Worm (Caenorhabditis elegans) whole organism, L2 larva: ENCODE results near the gene htp-1.

Experiments used
- C34F6.9 ChIP-seq: fragments of 150-350 bp; optimal IDR thresholded peaks from 2 replicates; lab custom pipeline; 2014; ENCODE audit warnings: missing biosample characterization, missing genetic modification characterization
- ZK546.5 ChIP-seq: sonication (generic microtip); optimal IDR thresholded peaks from 2 replicates; lab custom pipeline; 2017; ENCODE audit warnings: missing biosample characterization, missing genetic modification characterization
- aly-2 ChIP-seq: fragments of 150-350 bp; optimal IDR thresholded peaks from 2 replicates; lab custom pipeline; 2014; ENCODE audit warnings: missing biosample characterization, missing genetic modification characterization
- ama-1 ChIP-seq: fragments of 150-350 bp; optimal IDR thresholded peaks from 2 replicates; lab custom pipeline; 2018; ENCODE audit warnings: inconsistent platforms
- blmp-1 ChIP-seq: sonication (generic microtip); optimal IDR thresholded peaks from 2 replicates; lab custom pipeline; 2017; ENCODE audit warnings: missing genetic modification characterization, mild to moderate bottlenecking, missing compliant biosample characterization, antibody characterized with exemption, moderate library complexity; ENCODE audit not compliant: insufficient read depth
- ceh-82 ChIP-seq: fragments of 150-350 bp; optimal IDR thresholded peaks from 2 replicates; lab custom pipeline; 2014; ENCODE audit warnings: missing biosample characterization, missing genetic modification characterization
- crh-2 ChIP-seq: sonication (generic microtip); optimal IDR thresholded peaks from 2 replicates; lab custom pipeline; 2017; ENCODE audit warnings: missing biosample characterization, missing genetic modification characterization
- egl-27 ChIP-seq: sonication (generic microtip); optimal IDR thresholded peaks from 3 replicates; lab custom pipeline; 2017; ENCODE audit warnings: missing biosample characterization, missing genetic modification reagents, missing genetic modification characterization
- elt-1 ChIP-seq: fragments of 150-350 bp; optimal IDR thresholded peaks from 2 replicates; lab custom pipeline; 2014; ENCODE audit warnings: missing biosample characterization, missing genetic modification characterization
- elt-3 ChIP-seq: sonication (generic microtip); optimal IDR thresholded peaks from 2 replicates; lab custom pipeline; 2017; ENCODE audit warnings: missing biosample characterization, missing genetic modification characterization
- gmeb-1 ChIP-seq: fragments of 150-350 bp; optimal IDR thresholded peaks from 2 replicates; lab custom pipeline; 2014; ENCODE audit warnings: missing biosample characterization, missing genetic modification characterization
- lsy-2 ChIP-seq, 2 experiments: fragments of 150-350 bp in 1 of 2; sonication (generic microtip) in 1 of 2; optimal IDR thresholded peaks; 2 replicates each; lab custom pipeline; 2014 to 2017; ENCODE audit warnings: missing biosample characterization in 2 of 2, missing genetic modification characterization in 2 of 2
- mab-5 ChIP-seq: fragments of 150-350 bp; optimal IDR thresholded peaks from 2 replicates; lab custom pipeline; 2014; ENCODE audit warnings: missing biosample characterization, missing genetic modification characterization
- mbf-1 ChIP-seq: sonication (generic microtip); optimal IDR thresholded peaks from 2 replicates; lab custom pipeline; 2017; ENCODE audit warnings: missing biosample characterization, missing genetic modification characterization
- mdl-1 ChIP-seq, 2 experiments: fragments of 150-350 bp in 1 of 2; sonication (generic microtip) in 1 of 2; optimal IDR thresholded peaks; 2 replicates each; lab custom pipeline; 2017; ENCODE audit warnings: missing biosample characterization in 2 of 2, missing genetic modification characterization in 2 of 2
- nhr-10 ChIP-seq: sonication (generic microtip); optimal IDR thresholded peaks from 2 replicates; lab custom pipeline; 2017; ENCODE audit warnings: missing biosample characterization, missing genetic modification characterization
- nhr-11 ChIP-seq: fragments of 150-350 bp; optimal IDR thresholded peaks from 2 replicates; lab custom pipeline; 2014; ENCODE audit warnings: missing biosample characterization, missing genetic modification characterization
- nhr-12 ChIP-seq: fragments of 150-350 bp; optimal IDR thresholded peaks from 2 replicates; lab custom pipeline; 2014; ENCODE audit warnings: missing biosample characterization, missing genetic modification characterization
- nhr-129 ChIP-seq: fragments of 150-350 bp; optimal IDR thresholded peaks from 2 replicates; lab custom pipeline; 2014; ENCODE audit warnings: missing biosample characterization, missing genetic modification characterization
- nhr-21 ChIP-seq: fragments of 150-350 bp; optimal IDR thresholded peaks from 2 replicates; lab custom pipeline; 2014; ENCODE audit warnings: missing biosample characterization, missing genetic modification characterization
- nhr-23 ChIP-seq: fragments of 150-350 bp; optimal IDR thresholded peaks from 2 replicates; lab custom pipeline; 2014; ENCODE audit warnings: missing biosample characterization, missing genetic modification reagents, missing genetic modification characterization
- nhr-25 ChIP-seq: fragments of 150-350 bp; sonication (generic microtip); optimal IDR thresholded peaks from 3 replicates; lab custom pipeline; 2014; ENCODE audit warnings: missing biosample characterization, missing genetic modification characterization
- nhr-77 ChIP-seq: fragments of 150-350 bp; optimal IDR thresholded peaks from 2 replicates; lab custom pipeline; 2014; ENCODE audit warnings: missing biosample characterization, missing genetic modification characterization
- peb-1 ChIP-seq: fragments of 150-350 bp; optimal IDR thresholded peaks from 2 replicates; lab custom pipeline; 2014; ENCODE audit warnings: missing biosample characterization, missing genetic modification characterization
- sem-4 ChIP-seq: fragments of 150-350 bp; optimal IDR thresholded peaks from 2 replicates; lab custom pipeline; 2014; ENCODE audit warnings: missing biosample characterization, missing genetic modification reagents, missing genetic modification characterization
- skn-1 ChIP-seq: sonication (generic microtip); optimal IDR thresholded peaks from 2 replicates; lab custom pipeline; 2017; ENCODE audit warnings: missing biosample characterization, missing genetic modification characterization
- sma-3 ChIP-seq: sonication (generic microtip); optimal IDR thresholded peaks from 2 replicates; lab custom pipeline; 2016; ENCODE audit warnings: missing genetic modification reagents, missing genetic modification characterization, missing compliant biosample characterization
- sma-9 ChIP-seq, 2 experiments: fragments of 150-350 bp in 1 of 2; sonication (generic microtip) in 1 of 2; optimal IDR thresholded peaks; 2 replicates each; lab custom pipeline; 2014 to 2016; ENCODE audit warnings: missing genetic modification characterization in 2 of 2, mild to moderate bottlenecking in 1 of 2, missing biosample characterization in 1 of 2, missing compliant biosample characterization in 1 of 2, missing genetic modification reagents in 1 of 2, moderate library complexity in 1 of 2
- snpc-4 ChIP-seq: fragments of 150-350 bp; optimal IDR thresholded peaks from 2 replicates; lab custom pipeline; 2014; ENCODE audit warnings: missing biosample characterization, missing genetic modification characterization
- unc-39 ChIP-seq: fragments of 150-350 bp; optimal IDR thresholded peaks from 2 replicates; lab custom pipeline; 2014; ENCODE audit warnings: missing biosample characterization, missing genetic modification characterization
- unc-55 ChIP-seq: fragments of 150-350 bp; sonication (generic microtip); optimal IDR thresholded peaks from 3 replicates; lab custom pipeline; 2014; ENCODE audit warnings: missing biosample characterization, missing genetic modification reagents, missing genetic modification characterization
- unc-62 ChIP-seq: fragments of 150-350 bp; optimal IDR thresholded peaks from 2 replicates; lab custom pipeline; 2014; ENCODE audit warnings: missing biosample characterization, missing genetic modification reagents, missing genetic modification characterization
- ztf-1 ChIP-seq: fragments of 200-800 bp; sonication (Bioruptor generic); conservative IDR thresholded peaks from 2 replicates; pipeline ENCODE4 v1.3.6; 2022; ENCODE audit warnings: missing genetic modification characterization, missing compliant biosample characterization
- ztf-11 ChIP-seq: sonication (generic microtip); optimal IDR thresholded peaks from 2 replicates; lab custom pipeline; 2017; ENCODE audit warnings: missing biosample characterization, missing genetic modification characterization
- ztf-4 ChIP-seq: fragments of 150-350 bp; optimal IDR thresholded peaks from 2 replicates; lab custom pipeline; 2014; ENCODE audit warnings: missing biosample characterization, missing genetic modification characterization

The htp-1 gene

ce11 chrIV:5409112-5409511 is 17.8 kb upstream of the htp-1 start:
- TF ChIP-seq lsy-2 (tag; optimal IDR thresholded peaks at IDR 0.05; lab: Kevin White, UChicago) (no peak), peb-1 (tag; lab: Kevin White, UChicago) (no peak), ztf-4 (tag; lab: Kevin White, UChicago) (no peak), skn-1 (tag; lab: Kevin White, UChicago) (no peak), elt-1 (tag; lab: Kevin White, UChicago) (no peak), blmp-1 (tag; lab: Kevin White, UChicago) (no peak), crh-2 (no peak), ama-1 (lab: Kevin White, UChicago) (no peak)
- TF ChIP-seq, all 48 proteins: peak for 0

ce11 chrIV:5405345-5405744 is 14.0 kb upstream of the htp-1 start, which contains the start of gene ZK616.61:
ZK616.61 (plus strand) TSS chrIV:5405645.
- TF ChIP-seq peb-1 (tag; lab: Kevin White, UChicago), result no peak
- no peak for TF ChIP-seq elt-1 (tag; lab: Kevin White, UChicago)
- TF ChIP-seq ZK546.5 (tag; lab: Kevin White, UChicago), result no peak
- TF ChIP-seq unc-62 (GFP tag; lab: Kevin White, UChicago), result no peak
- no peak for TF ChIP-seq elt-3 (tag; lab: Kevin White, UChicago)
- TF ChIP-seq sma-9 (GFP tag; optimal IDR thresholded peaks at IDR 0.05; lab: Kevin White, UChicago), result no peak
- TF ChIP-seq sma-9 (tag; optimal IDR thresholded peaks at IDR 0.05; lab: Kevin White, UChicago), result no peak
- no peak for TF ChIP-seq nhr-21 (tag; lab: Kevin White, UChicago)
- TF ChIP-seq ceh-82 (tag; lab: Kevin White, UChicago), result no peak
- TF ChIP-seq unc-39 (tag; lab: Kevin White, UChicago), result no peak
- TF ChIP-seq aly-2 (tag; lab: Kevin White, UChicago), result no peak
- no peak for TF ChIP-seq gmeb-1 (tag; lab: Kevin White, UChicago)
- TF ChIP-seq mdl-1 (tag; optimal IDR thresholded peaks at IDR 0.05; lab: Kevin White, UChicago), result no peak
- TF ChIP-seq egl-27, result no peak
- no peak for TF ChIP-seq nhr-10
- no peak for TF ChIP-seq C34F6.9 (tag; lab: Kevin White, UChicago)
- TF ChIP-seq, all 48 proteins: peak for 0

- TF ChIP-seq peb-1 (tag; lab: Kevin White, UChicago), result no peak
- no peak for TF ChIP-seq nhr-10
- TF ChIP-seq nhr-23 (tag; lab: Kevin White, UChicago), result no peak
- TF ChIP-seq ztf-11, result no peak
- TF ChIP-seq mab-5 (tag; lab: Kevin White, UChicago), result no peak
- no peak for TF ChIP-seq mbf-1 (tag; lab: Kevin White, UChicago)
- TF ChIP-seq sem-4 (tag; lab: Kevin White, UChicago), result no peak
- no peak for TF ChIP-seq mdl-1 (tag; optimal IDR thresholded peaks at IDR 0.05; lab: Kevin White, UChicago)
- no peak for TF ChIP-seq sma-3 (GFP tag; lab: Kevin White, UChicago)
- no peak for TF ChIP-seq nhr-11 (tag; lab: Kevin White, UChicago)
- TF ChIP-seq lsy-2 (tag; optimal IDR thresholded peaks at IDR 0.05; lab: Kevin White, UChicago), result no peak
- no peak for TF ChIP-seq nhr-129 (tag; lab: Kevin White, UChicago)
- no peak for TF ChIP-seq nhr-21 (tag; lab: Kevin White, UChicago)
- TF ChIP-seq nhr-12 (tag; lab: Kevin White, UChicago), result no peak
- TF ChIP-seq nhr-77 (tag; lab: Kevin White, UChicago), result no peak
Observed at ce11 chrIV:5400609-5401008, 9.3 kb upstream of the htp-1 start, which contains the start of gene ZK616.1. ZK616.1 (plus strand) TSS chrIV:5400909.

- no peak for TF ChIP-seq nhr-12 (tag; lab: Kevin White, UChicago)
- TF ChIP-seq snpc-4, result no peak
- no peak for TF ChIP-seq egl-27
- no peak for TF ChIP-seq nhr-25 (tag; lab: Kevin White, UChicago)
- TF ChIP-seq sma-9 (GFP tag; optimal IDR thresholded peaks at IDR 0.05; lab: Kevin White, UChicago), result no peak
- no peak for TF ChIP-seq sma-9 (tag; optimal IDR thresholded peaks at IDR 0.05; lab: Kevin White, UChicago)
- no peak for TF ChIP-seq lsy-2 (tag; optimal IDR thresholded peaks at IDR 0.05; lab: Kevin White, UChicago)
- TF ChIP-seq unc-39 (tag; lab: Kevin White, UChicago), result no peak
- no peak for TF ChIP-seq unc-55
- TF ChIP-seq C34F6.9 (tag; lab: Kevin White, UChicago), result no peak
- TF ChIP-seq ama-1 (lab: Kevin White, UChicago), result no peak
- no peak for TF ChIP-seq ZK546.5 (tag; lab: Kevin White, UChicago)
- TF ChIP-seq ztf-1, result no peak
Observed at ce11 chrIV:5397539-5397938, 6.2 kb upstream of the htp-1 start, which contains the start of gene ZK616.2. ZK616.2 (plus strand) TSS chrIV:5397839.
